Fruit fly (Drosophila melanogaster): ENCODE results near the gene alpha-Man-Ib.
A peak's percentile ranks its signal among the peaks of the same experiment; 100 is the strongest.

The alpha-Man-Ib gene

dm6 chr3R:29083459-29084457 is 28.9 kb downstream of the alpha-Man-Ib start:
- no peak for TF ChIP-seq noc (tag; optimal IDR thresholded peaks at IDR 0.05)

- TF ChIP-seq noc (tag; optimal IDR thresholded peaks at IDR 0.05): no peak
These were observed 29.9 kb downstream of the alpha-Man-Ib start for dm6 chr3R:29082511-29083296.

dm6 chr3R:29082034-29082433 is 30.6 kb downstream of the alpha-Man-Ib start:
- TF ChIP-seq noc (tag; optimal IDR thresholded peaks at IDR 0.05): no peak

dm6 chr3R:29077572-29077971 is 35.0 kb downstream of the alpha-Man-Ib start:
- no peak for TF ChIP-seq noc (tag; optimal IDR thresholded peaks at IDR 0.05)

dm6 chr3R:29076609-29077008 is 36.0 kb downstream of the alpha-Man-Ib start:
- no peak for TF ChIP-seq noc (tag; optimal IDR thresholded peaks at IDR 0.05)

dm6 chr3R:29075631-29076398 is 36.8 kb downstream of the alpha-Man-Ib start:
- peak; percentile 19 for TF ChIP-seq noc (tag; optimal IDR thresholded peaks at IDR 0.05)

- TF ChIP-seq noc (tag; optimal IDR thresholded peaks at IDR 0.05): peak; percentile 16
These were observed 38.5 kb downstream of the alpha-Man-Ib start for dm6 chr3R:29074001-29074609.

dm6 chr3R:29072834-29073233 is 39.8 kb downstream of the alpha-Man-Ib start:
- TF ChIP-seq noc (tag; optimal IDR thresholded peaks at IDR 0.05): no peak

dm6 chr3R:29071141-29071540 is 41.5 kb downstream of the alpha-Man-Ib start:
- no peak for TF ChIP-seq noc (tag; optimal IDR thresholded peaks at IDR 0.05)

- TF ChIP-seq noc (tag; optimal IDR thresholded peaks at IDR 0.05): no peak
These were observed 43.2 kb downstream of the alpha-Man-Ib start for dm6 chr3R:29069208-29070072.

dm6 chr3R:29068430-29069207 is 44.0 kb downstream of the alpha-Man-Ib start:
- TF ChIP-seq noc (tag; optimal IDR thresholded peaks at IDR 0.05): peak; percentile 29

dm6 chr3R:29067091-29067490 is 45.5 kb downstream of the alpha-Man-Ib start:
- no peak for TF ChIP-seq noc (tag; optimal IDR thresholded peaks at IDR 0.05)

- no peak for TF ChIP-seq noc (tag; optimal IDR thresholded peaks at IDR 0.05)
These were observed 46.3 kb downstream of the alpha-Man-Ib start for dm6 chr3R:29066285-29066684.

dm6 chr3R:29064682-29065100 is 47.9 kb downstream of the alpha-Man-Ib start:
- no peak for TF ChIP-seq noc (tag; optimal IDR thresholded peaks at IDR 0.05)
